Fruit fly (Drosophila melanogaster) whole organism, embryonic: ENCODE results near the gene CG3635.

ENCODE experiments used
- Abd-B ChIP-seq: fragments of 200-800 bp; sonication (Bioruptor generic); optimal IDR thresholded peaks from 2 replicates; lab custom pipeline; 2018; ENCODE audit warnings: missing biosample characterization, mild to moderate bottlenecking, missing genetic modification characterization, moderate library complexity
- C15 ChIP-seq: fragments of 200-800 bp; sonication (Bioruptor generic); IDR thresholded peaks from 3 replicates; pipeline ENCODE4 v1.3.6; 2022; ENCODE audit warnings: missing biosample characterization, missing genetic modification characterization
- CG10543 ChIP-seq: fragments of 200-800 bp; sonication (Bioruptor generic); optimal IDR thresholded peaks from 3 replicates; lab custom pipeline; 2017; ENCODE audit warnings: missing biosample characterization, mild to moderate bottlenecking, missing genetic modification characterization, moderate library complexity
- CG10959 ChIP-seq: fragments of 200-800 bp; sonication (Bioruptor generic); IDR thresholded peaks from 2 replicates; pipeline ENCODE4 v1.3.6; 2022; ENCODE audit warnings: missing biosample characterization, missing genetic modification characterization
- CG17361 ChIP-seq: fragments of 200-800 bp; sonication (Bioruptor generic); IDR thresholded peaks from 3 replicates; pipeline ENCODE4 v1.3.6; 2022; ENCODE audit warnings: missing biosample characterization, missing genetic modification characterization
- CG17385 ChIP-seq: fragments of 200-800 bp; sonication (Bioruptor generic); optimal IDR thresholded peaks from 3 replicates; lab custom pipeline; 2018; ENCODE audit warnings: missing biosample characterization, mild to moderate bottlenecking, missing genetic modification characterization
- CG1792 ChIP-seq: fragments of 200-800 bp; sonication (Bioruptor generic); optimal IDR thresholded peaks from 2 replicates; lab custom pipeline; 2016; ENCODE audit warnings: missing biosample characterization, missing genetic modification characterization
- CG18011 ChIP-seq: fragments of 200-800 bp; sonication (Bioruptor generic); optimal IDR thresholded peaks from 2 replicates; lab custom pipeline; 2017; ENCODE audit warnings: missing biosample characterization, missing genetic modification characterization, mild to moderate bottlenecking, moderate library complexity, missing genotype
- CG31441 ChIP-seq: fragments of 200-800 bp; sonication (Bioruptor generic); IDR thresholded peaks from 2 replicates; pipeline ENCODE4 v1.3.6; 2022; ENCODE audit warnings: missing biosample characterization, missing genetic modification characterization
- CG32532 ChIP-seq: fragments of 200-800 bp; sonication (Bioruptor generic); IDR thresholded peaks from 2 replicates; pipeline ENCODE4 v1.3.6; 2022; ENCODE audit warnings: missing biosample characterization, missing genetic modification characterization
- CG32767 ChIP-seq: fragments of 200-800 bp; sonication (Bioruptor generic); IDR thresholded peaks from 2 replicates; pipeline ENCODE4 v1.3.6; 2022; ENCODE audit warnings: missing biosample characterization, missing genetic modification characterization
- CG3847 ChIP-seq: fragments of 200-800 bp; sonication (Bioruptor generic); IDR thresholded peaks from 2 replicates; pipeline ENCODE4 v1.3.6; 2022; ENCODE audit warnings: missing biosample characterization, missing genetic modification characterization
- CG3995 ChIP-seq: fragments of 200-800 bp; sonication (Bioruptor generic); optimal IDR thresholded peaks from 3 replicates; lab custom pipeline; 2016; ENCODE audit warnings: missing biosample characterization, missing genetic modification characterization
- CG4820 ChIP-seq: fragments of 200-800 bp; sonication (Bioruptor generic); optimal IDR thresholded peaks from 3 replicates; lab custom pipeline; 2016; ENCODE audit warnings: missing biosample characterization, missing genetic modification characterization
- CG6175 ChIP-seq: fragments of 200-800 bp; sonication (Bioruptor generic); IDR thresholded peaks from 3 replicates; pipeline ENCODE4 v1.3.6; 2022; ENCODE audit warnings: missing biosample characterization, missing genetic modification characterization
- CG6683 ChIP-seq: fragments of 200-800 bp; sonication (Bioruptor generic); optimal IDR thresholded peaks from 2 replicates; lab custom pipeline; 2017; ENCODE audit warnings: missing biosample characterization, mild to moderate bottlenecking, missing genetic modification characterization, missing genetic modification reagents
- CG7357 ChIP-seq: fragments of 200-800 bp; sonication (Bioruptor generic); IDR thresholded peaks from 3 replicates; pipeline ENCODE4 v1.3.6; 2022; ENCODE audit warnings: missing biosample characterization, missing genetic modification characterization
- CG8359 ChIP-seq: fragments of 200-800 bp; sonication (Bioruptor generic); optimal IDR thresholded peaks from 2 replicates; lab custom pipeline; 2017; ENCODE audit warnings: missing biosample characterization, mild to moderate bottlenecking, missing genetic modification characterization, borderline replicate concordance
- CG8765 ChIP-seq: fragments of 200-800 bp; sonication (Bioruptor generic); IDR thresholded peaks from 2 replicates; pipeline ENCODE4 v1.3.6; 2022; ENCODE audit warnings: missing biosample characterization, missing genetic modification characterization
- CG8924 ChIP-seq: fragments of 200-800 bp; optimal IDR thresholded peaks from 3 replicates; lab custom pipeline; 2019; ENCODE audit warnings: missing biosample characterization, mild to moderate bottlenecking, missing genetic modification characterization, moderate library complexity
- CG9215 ChIP-seq: fragments of 200-800 bp; sonication (Bioruptor generic); IDR thresholded peaks from 2 replicates; pipeline ENCODE4 v1.3.6; 2022; ENCODE audit warnings: missing biosample characterization, missing genetic modification characterization
- CHES-1-like ChIP-seq: fragments of 200-800 bp; sonication (Bioruptor generic); optimal IDR thresholded peaks from 2 replicates; lab custom pipeline; 2016; ENCODE audit warnings: missing biosample characterization, missing genetic modification characterization
- D ChIP-seq, 2 experiments: fragments of 200-800 bp in 1 of 2; fragments of >200 bp in 1 of 2; sonication (Bioruptor generic) in 1 of 2; optimal IDR thresholded peaks; 2 replicates in 1 of 2; 3 replicates in 1 of 2; lab custom pipeline; 2017; ENCODE audit warnings: mild to moderate bottlenecking in 1 of 2, missing biosample characterization in 1 of 2, missing genetic modification characterization in 1 of 2, missing genetic modification reagents in 1 of 2
- D19B ChIP-seq: fragments of 200-800 bp; sonication (Bioruptor generic); optimal IDR thresholded peaks from 2 replicates; lab custom pipeline; 2017; ENCODE audit warnings: missing biosample characterization, mild to moderate bottlenecking, missing genetic modification characterization
- ERR ChIP-seq: fragments of 200-800 bp; sonication (Bioruptor generic); optimal IDR thresholded peaks from 2 replicates; lab custom pipeline; 2016; ENCODE audit warnings: missing biosample characterization, missing genetic modification characterization
- Fer3 ChIP-seq: fragments of 200-800 bp; sonication (Bioruptor generic); optimal IDR thresholded peaks from 2 replicates; lab custom pipeline; 2018; ENCODE audit warnings: missing biosample characterization, mild to moderate bottlenecking, missing genetic modification characterization, moderate library complexity
- HHEX ChIP-seq: fragments of 200-800 bp; sonication (Bioruptor generic); optimal IDR thresholded peaks from 3 replicates; lab custom pipeline; 2017; ENCODE audit warnings: missing biosample characterization, mild to moderate bottlenecking, missing genetic modification characterization, missing genetic modification reagents
- HLH4C ChIP-seq: fragments of 200-800 bp; sonication (Bioruptor generic); IDR thresholded peaks from 3 replicates; pipeline ENCODE4 v1.3.6; 2022; ENCODE audit warnings: missing biosample characterization, missing genetic modification characterization; ENCODE audit not compliant: partially characterized antibody
- HLH54F ChIP-seq: fragments of 200-800 bp; sonication (Bioruptor generic); optimal IDR thresholded peaks from 3 replicates; lab custom pipeline; 2016; ENCODE audit warnings: missing biosample characterization, missing genetic modification characterization
- Hey ChIP-seq: fragments of 200-800 bp; sonication (Bioruptor generic); optimal IDR thresholded peaks from 3 replicates; lab custom pipeline; 2018; ENCODE audit warnings: missing biosample characterization, mild to moderate bottlenecking, missing genetic modification characterization
- MESR4 ChIP-seq: fragments of 200-800 bp; sonication (Bioruptor generic); optimal IDR thresholded peaks from 2 replicates; lab custom pipeline; 2018; ENCODE audit warnings: missing biosample characterization, mild to moderate bottlenecking, missing genetic modification characterization, moderate library complexity
- Myb ChIP-seq: fragments of 200-800 bp; sonication (Bioruptor generic); optimal IDR thresholded peaks from 2 replicates; lab custom pipeline; 2016; ENCODE audit warnings: missing biosample characterization, missing genetic modification characterization
- NC2α ChIP-seq: fragments of 200-800 bp; sonication (Bioruptor generic); optimal IDR thresholded peaks from 2 replicates; lab custom pipeline; 2016; ENCODE audit warnings: missing biosample characterization, missing genetic modification characterization
- NC2β ChIP-seq: fragments of 200-800 bp; sonication (Bioruptor generic); optimal IDR thresholded peaks from 2 replicates; lab custom pipeline; 2016; ENCODE audit warnings: missing biosample characterization, missing genetic modification characterization
- Sox100B ChIP-seq: fragments of 200-800 bp; sonication (Bioruptor generic); optimal IDR thresholded peaks from 3 replicates; lab custom pipeline; 2018; ENCODE audit warnings: missing biosample characterization, mild to moderate bottlenecking, missing genetic modification characterization
- Taf1 ChIP-seq: fragments of 200-800 bp; sonication (Bioruptor generic); IDR thresholded peaks from 2 replicates; pipeline ENCODE4 v1.3.6; 2022; ENCODE audit warnings: missing biosample characterization, missing genetic modification characterization
- caup ChIP-seq: fragments of 200-800 bp; sonication (Bioruptor generic); optimal IDR thresholded peaks from 3 replicates; lab custom pipeline; 2017; ENCODE audit warnings: missing biosample characterization, mild to moderate bottlenecking, missing genetic modification characterization, moderate library complexity; ENCODE audit not compliant: severe bottlenecking
- chif ChIP-seq, 2 experiments: fragments of 200-800 bp; sonication (Bioruptor generic); optimal IDR thresholded peaks; 3 replicates each; lab custom pipeline; 2016; ENCODE audit warnings: missing biosample characterization in 2 of 2, missing genetic modification characterization in 2 of 2
- chn ChIP-seq: fragments of 200-800 bp; sonication (Bioruptor generic); optimal IDR thresholded peaks from 2 replicates; lab custom pipeline; 2016; ENCODE audit warnings: missing biosample characterization, missing genetic modification characterization
- ci ChIP-seq: fragments of 200-800 bp; sonication (Bioruptor generic); IDR thresholded peaks from 3 replicates; pipeline ENCODE4 v1.3.6; 2022; ENCODE audit warnings: missing biosample characterization, missing genetic modification characterization
- crp ChIP-seq, 2 experiments: fragments of 200-800 bp; sonication (Bioruptor generic); optimal IDR thresholded peaks; 2 replicates in 1 of 2; 3 replicates in 1 of 2; lab custom pipeline; 2017; ENCODE audit warnings: missing biosample characterization in 2 of 2, missing genetic modification characterization in 2 of 2, mild to moderate bottlenecking in 1 of 2, moderate library complexity in 1 of 2
- da ChIP-seq: fragments of 200-800 bp; sonication (Bioruptor generic); optimal IDR thresholded peaks from 2 replicates; lab custom pipeline; 2016; ENCODE audit warnings: missing biosample characterization, missing genetic modification characterization
- dpn ChIP-seq, 2 experiments: fragments of 200-800 bp; sonication (Bioruptor generic); optimal IDR thresholded peaks; 3 replicates each; lab custom pipeline; 2016; ENCODE audit warnings: missing biosample characterization in 2 of 2, missing genetic modification characterization in 2 of 2
- fd96Cb ChIP-seq: fragments of 200-800 bp; sonication (Bioruptor generic); optimal IDR thresholded peaks from 2 replicates; lab custom pipeline; 2018; ENCODE audit warnings: missing biosample characterization, mild to moderate bottlenecking, missing genetic modification characterization, moderate library complexity
- gfzf ChIP-seq: fragments of 200-800 bp; sonication (Bioruptor generic); optimal IDR thresholded peaks from 2 replicates; lab custom pipeline; 2016; ENCODE audit warnings: missing biosample characterization, mild to moderate bottlenecking, missing genetic modification characterization, moderate library complexity
- pb ChIP-seq: fragments of 200-800 bp; sonication (Bioruptor generic); optimal IDR thresholded peaks from 3 replicates; lab custom pipeline; 2016; ENCODE audit warnings: missing biosample characterization, missing genetic modification characterization
- phol ChIP-seq: fragments of 200-800 bp; sonication (Bioruptor generic); optimal IDR thresholded peaks from 3 replicates; lab custom pipeline; 2018; ENCODE audit warnings: missing biosample characterization, mild to moderate bottlenecking, missing genetic modification characterization, moderate library complexity
- prd ChIP-seq, 3 experiments: fragments of >200 bp in 2 of 3; fragments of 200-800 bp in 1 of 3; sonication (Bioruptor generic) in 1 of 3; optimal IDR thresholded peaks in 2 of 3; IDR thresholded peaks in 1 of 3; 2 replicates in 2 of 3; 3 replicates in 1 of 3; pipeline versions ENCODE4 v1.3.6 to Lab custom; 2017 to 2022; ENCODE audit warnings: missing biosample characterization in 1 of 3, missing genetic modification characterization in 1 of 3
- salm ChIP-seq: fragments of 200-800 bp; sonication (Bioruptor generic); optimal IDR thresholded peaks from 2 replicates; lab custom pipeline; 2018; ENCODE audit warnings: missing biosample characterization, mild to moderate bottlenecking, missing genetic modification characterization
- ssp ChIP-seq: fragments of 200-800 bp; sonication (Bioruptor generic); IDR thresholded peaks from 2 replicates; pipeline ENCODE4 v1.3.6; 2022; ENCODE audit warnings: missing biosample characterization, missing genetic modification characterization

CG3635 gene

dm6 chr2L:22168559-22169027 lies 6.6 kb upstream of the CG3635 start (continued):
- TF ChIP-seq CG9215 (GFP tag; lab: Robert Waterston, UW) (no peak), CG6683 (GFP tag; lab: Kevin White, UChicago) (no peak), CG4820 (GFP tag; lab: Kevin White, UChicago) (no peak), fd96Cb (no peak), CG17361 (GFP tag; lab: Robert Waterston, UW) (no peak), salm (tag; lab: Kevin White, UChicago) (no peak), CG31441 (no peak), pb (GFP tag; lab: Kevin White, UChicago) (no peak), chn (GFP tag; lab: Kevin White, UChicago) (peak; percentile 43), Hey (tag; lab: Kevin White, UChicago) (no peak), Myb (GFP tag; lab: Kevin White, UChicago) (no peak), HLH54F (GFP tag; lab: Kevin White, UChicago) (no peak), HHEX (GFP tag; lab: Kevin White, UChicago) (no peak), HLH4C (GFP tag; lab: Robert Waterston, UW) (no peak), D19B (GFP tag; lab: Kevin White, UChicago) (no peak), CG3847 (GFP tag; lab: Robert Waterston, UW) (peak; percentile 58), CG8359 (GFP tag; lab: Kevin White, UChicago) (no peak), CG3995 (GFP tag; lab: Kevin White, UChicago) (no peak), CHES-1-like (peak; percentile 46), crp (GFP tag; optimal IDR thresholded peaks at IDR 0.05; lab: Kevin White, UChicago) (no peak), CG10543 (GFP tag; lab: Kevin White, UChicago) (no peak), phol (tag; lab: Kevin White, UChicago) (peak; percentile 99), CG6175 (no peak), caup (GFP tag; lab: Kevin White, UChicago) (no peak), MESR4 (GFP tag; lab: Kevin White, UChicago) (peak; percentile 90), da (GFP tag; lab: Kevin White, UChicago) (no peak), Taf1 (no peak), NC2α (GFP tag; lab: Kevin White, UChicago) (no peak), Sox100B (peak; percentile 30), CG8765 (no peak), gfzf (no peak), CG32767 (GFP tag; lab: Robert Waterston, UW) (peak; percentile 92), ERR (GFP tag; lab: Kevin White, UChicago) (no peak), CG32532 (GFP tag; lab: Robert Waterston, UW) (no peak), CG8924 (tag; lab: Kevin White, UChicago) (no peak), prd (optimal IDR thresholded peaks at IDR 0.05; lab: Kevin White, UChicago) (no peak), prd (GFP tag; IDR thresholded peaks at IDR 0.05; lab: Robert Waterston, UW) (no peak), CG1792 (peak; percentile 26), NC2β (GFP tag; lab: Kevin White, UChicago) (no peak), dpn (GFP tag; optimal IDR thresholded peaks at IDR 0.05; lab: Kevin White, UChicago) (peak in 1 of 2 experiments; percentile 7), C15 (GFP tag; lab: Robert Waterston, UW) (no peak), ci (GFP tag; lab: Robert Waterston, UW) (no peak; the same call in 2 of the 3 replicates), CG10959 (GFP tag; lab: Robert Waterston, UW) (no peak), CG7357 (no peak), Abd-B (no peak), D (optimal IDR thresholded peaks at IDR 0.05; lab: Kevin White, UChicago) (no peak), D (GFP tag; optimal IDR thresholded peaks at IDR 0.05; lab: Kevin White, UChicago) (no peak), CG17385 (GFP tag; lab: Kevin White, UChicago) (no peak), Fer3 (no peak), CG18011 (GFP tag; lab: Kevin White, UChicago) (no peak), chif (GFP tag; optimal IDR thresholded peaks at IDR 0.05; lab: Kevin White, UChicago) (no peak), ssp (GFP tag; lab: Robert Waterston, UW) (no peak)
